Worm (Caenorhabditis elegans) whole organism, mixed stage, embryonic: Measurements from ENCODE around the gene gar-3.

ENCODE experiments used
- ham-2 ChIP-seq: fragments of 200-800 bp; sonication (Bioruptor generic); optimal IDR thresholded peaks from 2 replicates; lab custom pipeline; 2018; ENCODE audit warnings: mild to moderate bottlenecking, missing genetic modification characterization, missing compliant biosample characterization
- mep-1 ChIP-seq: fragments of 150-350 bp; optimal IDR thresholded peaks from 2 replicates; lab custom pipeline; 2017; ENCODE audit warnings: missing biosample characterization, missing genetic modification reagents, missing genetic modification characterization, inconsistent platforms

- TF ChIP-seq mep-1 (tag; lab: Kevin White, UChicago) = no peak
- TF ChIP-seq ham-2 (GFP tag; lab: Kevin White, UChicago) = no peak
Observed at ce11 chrV:14522514-14522913, 57.0 kb downstream of the gar-3 start, which contains the start of gene C53A5.16.
